Fruit fly (Drosophila melanogaster): ENCODE data around the gene Anp.

Anp gene

DNA sequence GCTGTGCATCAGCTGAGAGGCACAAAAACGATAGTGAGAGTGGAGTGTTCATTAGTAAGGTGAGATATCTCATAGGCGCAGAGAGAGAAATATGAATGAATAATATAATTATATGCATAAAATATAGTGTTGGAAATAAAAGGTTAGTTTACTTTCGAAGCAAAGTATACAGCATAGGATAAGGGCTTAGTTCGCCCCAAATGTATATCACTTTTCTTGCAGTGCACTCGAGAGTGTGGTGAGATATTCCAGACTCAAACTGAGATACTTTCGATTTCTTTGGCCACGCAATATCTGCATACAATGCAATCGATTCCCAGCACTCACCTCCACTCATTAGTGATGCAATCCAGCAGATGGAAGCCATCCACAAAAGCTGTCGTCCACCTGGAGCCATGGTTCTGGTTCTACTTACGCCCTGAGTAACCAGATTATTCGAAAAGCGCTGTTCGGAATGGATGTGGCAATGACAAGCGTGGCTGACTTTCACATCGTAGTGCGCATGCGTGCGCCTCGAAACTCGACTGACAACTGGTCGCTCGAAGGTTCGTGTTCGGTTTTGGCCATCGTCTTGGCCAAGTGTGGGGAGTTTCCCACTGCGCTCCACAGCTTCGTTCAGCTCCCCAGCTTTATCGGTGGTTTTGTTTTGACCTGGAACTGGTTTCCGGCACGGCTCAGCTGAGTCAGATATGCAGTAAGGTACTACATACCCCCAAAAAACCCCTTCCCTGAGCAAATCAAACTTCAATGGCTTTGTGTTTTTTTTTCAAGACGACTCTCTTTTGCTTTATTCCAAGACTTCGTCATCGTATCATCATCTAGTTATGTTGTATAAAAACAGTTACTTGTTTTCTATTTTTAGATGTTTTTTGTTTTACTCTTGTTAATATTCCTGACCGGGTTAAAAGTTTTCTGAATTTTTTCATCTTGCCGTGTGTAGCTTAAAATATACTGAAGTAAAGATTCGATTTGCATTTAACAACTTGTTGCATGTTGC is 38.8 kb upstream of the Anp start, which contains the start of gene Rsod (continued):
- TF ChIP-seq CG15269 (tag; optimal IDR thresholded peaks at IDR 0.05) (peak; percentile 53), bcd (GFP tag; optimal IDR thresholded peaks at IDR 0.05) (peak; percentile 36), CG15479 (GFP tag; optimal IDR thresholded peaks at IDR 0.05) (no peak), CG13624 (GFP tag; optimal IDR thresholded peaks at IDR 0.05) (no peak), CG6254 (GFP tag; optimal IDR thresholded peaks at IDR 0.05) (peak; percentile 45), Mrtf (GFP tag; IDR thresholded peaks at IDR 0.05) (peak; percentile 74), sisA (GFP tag; IDR thresholded peaks at IDR 0.05) (peak; percentile 74), CG33213 (GFP tag; optimal IDR thresholded peaks at IDR 0.05) (no peak), CG14667 (GFP tag; IDR thresholded peaks at IDR 0.05) (peak; percentile 76), CG17328 (GFP tag; IDR thresholded peaks at IDR 0.05) (peak; percentile 78), CG10431 (GFP tag; optimal IDR thresholded peaks at IDR 0.05) (peak; percentile 27), CG42726 (GFP tag; IDR thresholded peaks at IDR 0.05; ENCODE audit: partially characterized antibody) (no peak), Sox102F (GFP tag; optimal IDR thresholded peaks at IDR 0.05) (peak; percentile 72), Ada2b (GFP tag; IDR thresholded peaks at IDR 0.05) (peak; percentile 54), ftz-f1 (GFP tag; optimal IDR thresholded peaks at IDR 0.05) (peak; percentile 37), CG11085 (GFP tag; IDR thresholded peaks at IDR 0.05) (0 out of 2 replicates have a peak, but pooled peaks have one; percentile 45), wdn (GFP tag; IDR thresholded peaks at IDR 0.05) (0 out of 2 replicates have a peak, but pooled peaks have one; percentile 33), CG9797 (GFP tag; optimal IDR thresholded peaks at IDR 0.05) (no peak), wor (GFP tag; IDR thresholded peaks at IDR 0.05) (peak; percentile 28; the same call in 1 of the 2 replicates), CG3407 (GFP tag; optimal IDR thresholded peaks at IDR 0.05) (peak; percentile 51), nmo (GFP tag; optimal IDR thresholded peaks at IDR 0.05) (peak; percentile 55), CG14965 (GFP tag; optimal IDR thresholded peaks at IDR 0.05; ENCODE audit: borderline replicate concordance) (no peak), CG15601 (tag; optimal IDR thresholded peaks at IDR 0.05) (peak; percentile 62), Trl (optimal IDR thresholded peaks at IDR 0.05) (peak in 1 of 2 experiments; percentile 8), Trl (GFP tag; optimal IDR thresholded peaks at IDR 0.05) (no peak), trem (tag; optimal IDR thresholded peaks at IDR 0.05) (peak; percentile 37), ase (GFP tag; IDR thresholded peaks at IDR 0.05) (peak; percentile 78), aop (GFP tag; IDR thresholded peaks at IDR 0.05) (peak; percentile 45; the same call in 1 of the 2 replicates), Hmr (GFP tag; optimal IDR thresholded peaks at IDR 0.05) (no peak), knrl (GFP tag; IDR thresholded peaks at IDR 0.05; ENCODE audit: partially characterized antibody) (no peak), E2f2 (GFP tag; IDR thresholded peaks at IDR 0.05) (peak; percentile 40; the same call in 1 of the 2 replicates), cato (GFP tag; optimal IDR thresholded peaks at IDR 0.05; ENCODE audit: borderline replicate concordance) (peak; percentile 13), chif (GFP tag; optimal IDR thresholded peaks at IDR 0.05) (peak in 1 of 2 experiments; percentile 20), Gsc (GFP tag; IDR thresholded peaks at IDR 0.05) (0 out of 2 replicates have a peak, but pooled peaks have one; percentile 21), CG2678 (tag; optimal IDR thresholded peaks at IDR 0.05) (peak; percentile 63), tin (GFP tag; optimal IDR thresholded peaks at IDR 0.05) (peak; percentile 46), chm (GFP tag; IDR thresholded peaks at IDR 0.05) (peak; percentile 42; the same call in 1 of the 2 replicates), CG9932 (GFP tag; IDR thresholded peaks at IDR 0.05) (no peak; the same call in 1 of the 2 replicates), Eip74EF (GFP tag; optimal IDR thresholded peaks at IDR 0.05) (peak in 1 of 2 experiments; percentile 11), Atf3 (GFP tag; optimal IDR thresholded peaks at IDR 0.05) (no peak), CG16863 (GFP tag; optimal IDR thresholded peaks at IDR 0.05) (peak; percentile 7), tx (GFP tag; optimal IDR thresholded peaks at IDR 0.05) (no peak), HLH3B (GFP tag; IDR thresholded peaks at IDR 0.05) (peak; percentile 80), CG30431 (GFP tag; optimal IDR thresholded peaks at IDR 0.05) (peak; percentile 26), gt (GFP tag; IDR thresholded peaks at IDR 0.05) (peak; percentile 66), vvl (GFP tag; IDR thresholded peaks at IDR 0.05) (peak; percentile 92), BtbVII (GFP tag; optimal IDR thresholded peaks at IDR 0.05) (peak; percentile 10), tgo (GFP tag; IDR thresholded peaks at IDR 0.05) (peak; percentile 79)
